Fruit fly (Drosophila melanogaster): Measurements from ENCODE around the gene CG4611.

DNA sequence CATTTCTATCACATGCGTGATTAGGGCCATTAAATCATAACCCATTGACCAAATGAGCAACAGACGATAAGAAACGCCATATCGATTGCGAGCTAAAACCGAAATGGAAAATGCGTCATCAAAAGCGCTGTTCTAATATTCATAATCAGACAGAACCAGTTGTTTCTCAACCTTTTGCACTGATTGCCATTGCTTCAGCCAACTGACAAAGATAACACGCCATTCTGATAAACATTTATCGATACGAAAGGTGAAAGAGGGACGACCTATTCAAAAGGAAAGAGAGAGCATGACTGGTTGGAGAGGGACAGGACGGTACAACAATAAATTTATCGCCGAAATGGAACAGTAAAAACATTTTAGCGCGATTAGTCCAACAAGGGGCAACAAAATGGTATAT is 40.6 kb downstream of the CG4611 start:
- TF ChIP-seq CG33017 (tag; optimal IDR thresholded peaks at IDR 0.05): no peak
- no peak for TF ChIP-seq CG7101 (tag; optimal IDR thresholded peaks at IDR 0.05)
- TF ChIP-seq CG14711 (tag; optimal IDR thresholded peaks at IDR 0.05): no peak
- no peak for TF ChIP-seq CG5204 (GFP tag; optimal IDR thresholded peaks at IDR 0.05)
- TF ChIP-seq Clk (GFP tag; optimal IDR thresholded peaks at IDR 0.05): no peak
- no peak for TF ChIP-seq Hr96 (GFP tag; optimal IDR thresholded peaks at IDR 0.05)
- TF ChIP-seq toe (GFP tag; optimal IDR thresholded peaks at IDR 0.05): no peak
- no peak for TF ChIP-seq kay (GFP tag; ENCODE audit: borderline replicate concordance)
- TF ChIP-seq cic (GFP tag; optimal IDR thresholded peaks at IDR 0.05): peak; percentile 25
- no peak for TF ChIP-seq CG7045 (GFP tag; optimal IDR thresholded peaks at IDR 0.05)
- TF ChIP-seq ovo (GFP tag; optimal IDR thresholded peaks at IDR 0.05): no peak
- TF ChIP-seq bab1 (GFP tag; optimal IDR thresholded peaks at IDR 0.05): no peak

Measured in whole organism, adult.